Fruit fly (Drosophila melanogaster) whole organism, embryonic: ENCODE data around the gene Spn28Db.

Experiments used
- CG10431 ChIP-seq: fragments of 200-800 bp; sonication (Bioruptor generic); optimal IDR thresholded peaks from 3 replicates; lab custom pipeline; 2018; ENCODE audit warnings: missing biosample characterization, mild to moderate bottlenecking, missing genetic modification characterization
- CG4854 ChIP-seq: fragments of 200-800 bp; sonication (Bioruptor generic); optimal IDR thresholded peaks from 2 replicates; lab custom pipeline; 2016; ENCODE audit warnings: missing biosample characterization, missing genetic modification characterization, inconsistent platforms
- Dll ChIP-seq: fragments of 200-800 bp; sonication (Bioruptor generic); IDR thresholded peaks from 4 replicates; pipeline ENCODE4 v1.3.6; 2022; ENCODE audit warnings: missing biosample characterization, missing genetic modification characterization; ENCODE audit not compliant: partially characterized antibody
- Eip74EF ChIP-seq, 2 experiments: fragments of 200-800 bp in 1 of 2; fragments of >200 bp in 1 of 2; sonication (Bioruptor generic) in 1 of 2; optimal IDR thresholded peaks; 2 replicates each; lab custom pipeline; 2017 to 2019; ENCODE audit warnings: missing biosample characterization in 2 of 2, missing genetic modification characterization in 2 of 2, mild to moderate bottlenecking in 1 of 2, moderate library complexity in 1 of 2
- kay ChIP-seq: fragments of 200-800 bp; sonication (Bioruptor generic); optimal IDR thresholded peaks from 2 replicates; lab custom pipeline; 2016; ENCODE audit warnings: missing biosample characterization, missing genetic modification characterization

- TF ChIP-seq Eip74EF (GFP tag; optimal IDR thresholded peaks at IDR 0.05; lab: Kevin White, UChicago) (no peak), Dll (GFP tag; lab: Robert Waterston, UW) (no peak), kay (GFP tag; lab: Kevin White, UChicago) (no peak), CG4854 (GFP tag; lab: Kevin White, UChicago) (no peak), CG10431 (GFP tag; lab: Kevin White, UChicago) (no peak)
Observed at dm6 chr2L:7916368-7916767, 25.9 kb upstream of the Spn28Db start.
